Worm (Caenorhabditis elegans): Measurements from ENCODE around the gene unc-3.

The unc-3 gene

ce11 chrX:14783434-14784142 is 10.2 kb downstream of the unc-3 start:
- TF ChIP-seq W03F9.2 (tag; optimal IDR thresholded peaks at IDR 0.05) = peak; percentile 32
- TF ChIP-seq him-1 (tag; optimal IDR thresholded peaks at IDR 0.05) = no peak

- TF ChIP-seq W03F9.2 (tag; optimal IDR thresholded peaks at IDR 0.05) (no peak), dao-5 (tag; optimal IDR thresholded peaks at IDR 0.05) (no peak), him-1 (tag; optimal IDR thresholded peaks at IDR 0.05) (no peak)
These were observed 13.7 kb downstream of the unc-3 start for ce11 chrX:14786821-14787556.

ce11 chrX:14787557-14787932 is 14.2 kb downstream of the unc-3 start:
- TF ChIP-seq dao-5 (tag; optimal IDR thresholded peaks at IDR 0.05) (no peak), him-1 (tag; optimal IDR thresholded peaks at IDR 0.05) (no peak), W03F9.2 (tag; optimal IDR thresholded peaks at IDR 0.05) (no peak)

- TF ChIP-seq dao-5 (tag; optimal IDR thresholded peaks at IDR 0.05) (peak; percentile 38), him-1 (tag; optimal IDR thresholded peaks at IDR 0.05) (no peak), W03F9.2 (tag; optimal IDR thresholded peaks at IDR 0.05) (peak; percentile 4)
These were observed 17.1 kb downstream of the unc-3 start, which contains the start of gene tatn-1 for ce11 chrX:14790320-14791048. Gene tatn-1 (plus strand): TSS chrX:14791008.

- no peak for TF ChIP-seq W03F9.2 (tag; optimal IDR thresholded peaks at IDR 0.05)
- TF ChIP-seq him-1 (tag; optimal IDR thresholded peaks at IDR 0.05) = no peak
These were observed 17.9 kb downstream of the unc-3 start for ce11 chrX:14791195-14791739.

ce11 chrX:14792315-14793197 is 19.2 kb downstream of the unc-3 start:
- TF ChIP-seq W03F9.2 (tag; optimal IDR thresholded peaks at IDR 0.05) = no peak
- TF ChIP-seq dao-5 (tag; optimal IDR thresholded peaks at IDR 0.05) = no peak
- TF ChIP-seq him-1 (tag; optimal IDR thresholded peaks at IDR 0.05) = no peak

- TF ChIP-seq W03F9.2 (tag; optimal IDR thresholded peaks at IDR 0.05) (no peak), dao-5 (tag; optimal IDR thresholded peaks at IDR 0.05) (no peak), him-1 (tag; optimal IDR thresholded peaks at IDR 0.05) (no peak)
These were observed 19.9 kb downstream of the unc-3 start, which contains the start of gene sprr-2 for ce11 chrX:14793198-14793747. Gene sprr-2 (plus strand): TSS chrX:14793445.

ce11 chrX:14794170-14794569 is 20.8 kb downstream of the unc-3 start:
- no peak for TF ChIP-seq W03F9.2 (tag; optimal IDR thresholded peaks at IDR 0.05)
- no peak for TF ChIP-seq him-1 (tag; optimal IDR thresholded peaks at IDR 0.05)

- TF ChIP-seq him-1 (tag; optimal IDR thresholded peaks at IDR 0.05) = no peak
- TF ChIP-seq dao-5 (tag; optimal IDR thresholded peaks at IDR 0.05) = no peak
- no peak for TF ChIP-seq W03F9.2 (tag; optimal IDR thresholded peaks at IDR 0.05)
These were observed 24.1 kb downstream of the unc-3 start for ce11 chrX:14797405-14797804.

ce11 chrX:14804706-14805105 is 31.4 kb downstream of the unc-3 start:
- no peak for TF ChIP-seq dao-5 (tag; optimal IDR thresholded peaks at IDR 0.05)
- TF ChIP-seq W03F9.2 (tag; optimal IDR thresholded peaks at IDR 0.05) = no peak
- no peak for TF ChIP-seq him-1 (tag; optimal IDR thresholded peaks at IDR 0.05)

- no peak for TF ChIP-seq W03F9.2 (tag; optimal IDR thresholded peaks at IDR 0.05)
- TF ChIP-seq him-1 (tag; optimal IDR thresholded peaks at IDR 0.05) = no peak
- no peak for TF ChIP-seq dao-5 (tag; optimal IDR thresholded peaks at IDR 0.05)
These were observed 32.4 kb downstream of the unc-3 start for ce11 chrX:14805746-14806145.

- TF ChIP-seq him-1 (tag; optimal IDR thresholded peaks at IDR 0.05) (no peak), dao-5 (tag; optimal IDR thresholded peaks at IDR 0.05) (no peak), W03F9.2 (tag; optimal IDR thresholded peaks at IDR 0.05) (no peak)
These were observed 33.6 kb downstream of the unc-3 start, which contains the start of gene F42D1.4 for ce11 chrX:14806936-14807335. Gene F42D1.4 (plus strand): TSS chrX:14807236.
